Worm (Caenorhabditis elegans) whole organism, L4/young adult: ENCODE results near the gene C08E3.13.
"Not testable (repeated sequence)": the region's sequence is repeated elsewhere in the genome, so short reads cannot be mapped to it uniquely, and the experiment has no call there.

Experiments used
- W03F9.2 ChIP-seq: fragments of 150-350 bp; optimal IDR thresholded peaks from 2 replicates; lab custom pipeline; 2014; ENCODE audit warnings: missing biosample characterization, missing genetic modification characterization
- dao-5 ChIP-seq: sonication (generic microtip); optimal IDR thresholded peaks from 2 replicates; lab custom pipeline; 2016; ENCODE audit warnings: missing genotype, missing genetic modification characterization, moderate library complexity, missing compliant biosample characterization
- him-1 ChIP-seq: sonication (generic microtip); optimal IDR thresholded peaks from 2 replicates; lab custom pipeline; 2016; ENCODE audit warnings: missing genotype, missing genetic modification reagents, missing genetic modification characterization, missing compliant biosample characterization

ce11 chrII:1632216-1632615 is at the start of gene C08E3.13:
- TF ChIP-seq W03F9.2 (tag; lab: Kevin White, UChicago); him-1 (tag; lab: Kevin White, UChicago); dao-5: not testable (repeated sequence)
